Worm (Caenorhabditis elegans) whole organism, L4 larva: ENCODE data around the gene F37C12.14.

ENCODE experiments used
- R02D3.7 ChIP-seq: fragments of 150-350 bp; sonication (generic microtip); optimal IDR thresholded peaks from 3 replicates; lab custom pipeline; 2014; ENCODE audit warnings: missing biosample characterization, missing genetic modification characterization
- T20F7.1 ChIP-seq: fragments of 200-800 bp; sonication (Bioruptor generic); optimal IDR thresholded peaks from 2 replicates; lab custom pipeline; 2018; ENCODE audit warnings: mild to moderate bottlenecking, missing genetic modification characterization, missing compliant biosample characterization
- ZK337.2 ChIP-seq: fragments of 200-800 bp; sonication (Bioruptor generic); IDR thresholded peaks from 2 replicates; pipeline ENCODE4 v1.3.6; 2022; ENCODE audit warnings: missing genetic modification reagents, missing genetic modification characterization, missing compliant biosample characterization
- aha-1 ChIP-seq: fragments of 150-350 bp; peaks from one replicate; lab custom pipeline; 2014; ENCODE audit warnings: missing biosample characterization, missing genetic modification characterization
- ama-1 ChIP-seq: fragments of 150-350 bp; optimal IDR thresholded peaks from 2 replicates; lab custom pipeline; 2014; ENCODE audit warnings: inconsistent platforms, mixed read lengths
- arid-1 ChIP-seq: fragments of 200-800 bp; sonication (Bioruptor generic); conservative IDR thresholded peaks from 2 replicates; pipeline ENCODE4 v1.3.6; 2022; ENCODE audit warnings: missing genetic modification reagents, missing genetic modification characterization, missing compliant biosample characterization
- ceh-28 ChIP-seq: fragments of 150-350 bp; optimal IDR thresholded peaks from 2 replicates; lab custom pipeline; 2014; ENCODE audit warnings: missing biosample characterization, missing genetic modification reagents, missing genetic modification characterization
- ceh-32 ChIP-seq: sonication (generic microtip); optimal IDR thresholded peaks from 2 replicates; lab custom pipeline; 2016; ENCODE audit warnings: mild to moderate bottlenecking, missing genetic modification characterization, missing compliant biosample characterization; ENCODE audit not compliant: poor library complexity
- cey-2 ChIP-seq: sonication (generic microtip); optimal IDR thresholded peaks from 3 replicates; lab custom pipeline; 2017; ENCODE audit warnings: missing genetic modification characterization, mild to moderate bottlenecking, missing compliant biosample characterization, antibody characterized with exemption, borderline replicate concordance; ENCODE audit not compliant: insufficient read depth
- ctbp-1 ChIP-seq: fragments of 200-800 bp; sonication (Bioruptor generic); IDR thresholded peaks from 2 replicates; pipeline ENCODE4 v1.3.6; 2022; ENCODE audit warnings: missing genetic modification reagents, missing genetic modification characterization, missing compliant biosample characterization
- daf-12 ChIP-seq: fragments of 150-350 bp; optimal IDR thresholded peaks from 2 replicates; lab custom pipeline; 2014; ENCODE audit warnings: missing biosample characterization, missing genetic modification reagents, missing genetic modification characterization
- daf-16 ChIP-seq, 3 experiments: sonication (generic microtip); optimal IDR thresholded peaks; 2 replicates each; lab custom pipeline; 2016 to 2017; ENCODE audit warnings: missing genetic modification characterization in 3 of 3, missing genetic modification reagents in 3 of 3, mild to moderate bottlenecking in 2 of 3, missing compliant biosample characterization in 2 of 3, missing biosample characterization in 1 of 3, moderate library complexity in 1 of 3
- daf-19 ChIP-seq: fragments of 200-800 bp; sonication (Bioruptor generic); conservative IDR thresholded peaks from 2 replicates; pipeline ENCODE4 v1.3.6; 2022; ENCODE audit warnings: missing genetic modification characterization, missing compliant biosample characterization
- dmd-6 ChIP-seq: fragments of 200-800 bp; sonication (Bioruptor generic); IDR thresholded peaks from 2 replicates; pipeline ENCODE4 v1.3.6; 2022; ENCODE audit warnings: missing genetic modification reagents, missing genetic modification characterization, missing compliant biosample characterization
- dmd-8 ChIP-seq: fragments of 200-800 bp; sonication (Bioruptor generic); IDR thresholded peaks from 2 replicates; pipeline ENCODE4 v1.3.6; 2022; ENCODE audit warnings: missing genetic modification characterization, missing compliant biosample characterization
- dmd-9 ChIP-seq: fragments of 200-800 bp; sonication (Bioruptor generic); IDR thresholded peaks from 2 replicates; pipeline ENCODE4 v1.3.6; 2022; ENCODE audit warnings: missing genetic modification reagents, missing genetic modification characterization, missing compliant biosample characterization
- duxl-1 ChIP-seq: sonication (generic microtip); optimal IDR thresholded peaks from 2 replicates; lab custom pipeline; 2016; ENCODE audit warnings: mild to moderate bottlenecking, missing genetic modification characterization, moderate library complexity, missing compliant biosample characterization; ENCODE audit not compliant: poor library complexity
- egl-27 ChIP-seq: sonication (generic microtip); optimal IDR thresholded peaks from 3 replicates; lab custom pipeline; 2017; ENCODE audit warnings: missing biosample characterization, missing genetic modification reagents, missing genetic modification characterization
- egl-43 ChIP-seq: fragments of 200-800 bp; sonication (Bioruptor generic); IDR thresholded peaks from 2 replicates; pipeline ENCODE4 v1.3.6; 2022; ENCODE audit warnings: missing genetic modification reagents, missing genetic modification characterization, missing compliant biosample characterization
- fos-1 ChIP-seq: fragments of 150-350 bp; optimal IDR thresholded peaks from 2 replicates; lab custom pipeline; 2014; ENCODE audit warnings: missing biosample characterization, missing genetic modification characterization
- hif-1 ChIP-seq, 2 experiments: sonication (generic microtip); optimal IDR thresholded peaks; 2 replicates each; lab custom pipeline; 2016 to 2017; ENCODE audit warnings: missing compliant biosample characterization in 2 of 2, missing genetic modification characterization in 2 of 2, missing genetic modification reagents in 2 of 2, missing genotype in 2 of 2, mild to moderate bottlenecking in 1 of 2
- hlh-11 ChIP-seq: fragments of 200-800 bp; sonication (Bioruptor generic); optimal IDR thresholded peaks from 2 replicates; lab custom pipeline; 2018; ENCODE audit warnings: mild to moderate bottlenecking, missing genetic modification characterization, missing compliant biosample characterization
- jun-1 ChIP-seq: fragments of 150-350 bp; optimal IDR thresholded peaks from 2 replicates; lab custom pipeline; 2014; ENCODE audit warnings: missing biosample characterization, missing genetic modification reagents, missing genetic modification characterization
- lin-1 ChIP-seq: fragments of 200-800 bp; sonication (Bioruptor generic); IDR thresholded peaks from 2 replicates; pipeline ENCODE4 v1.3.6; 2022; ENCODE audit warnings: missing genetic modification reagents, missing genetic modification characterization, missing compliant biosample characterization
- lin-13 ChIP-seq: fragments of 150-350 bp; optimal IDR thresholded peaks from 2 replicates; lab custom pipeline; 2014; ENCODE audit warnings: missing biosample characterization, missing genetic modification reagents, missing genetic modification characterization
- lir-3 ChIP-seq: sonication (generic microtip); optimal IDR thresholded peaks from 2 replicates; lab custom pipeline; 2016; ENCODE audit warnings: mild to moderate bottlenecking, missing genetic modification characterization, missing compliant biosample characterization
- madf-9 ChIP-seq: fragments of 200-800 bp; sonication (Bioruptor generic); conservative IDR thresholded peaks from 2 replicates; pipeline ENCODE4 v1.3.6; 2022; ENCODE audit warnings: missing genetic modification reagents, missing genetic modification characterization, missing compliant biosample characterization
- mdl-1 ChIP-seq, 2 experiments: fragments of 150-350 bp in 1 of 2; sonication (generic microtip) in 1 of 2; optimal IDR thresholded peaks; 2 replicates each; lab custom pipeline; 2014 to 2017; ENCODE audit warnings: missing biosample characterization in 2 of 2, missing genetic modification characterization in 2 of 2
- mep-1 ChIP-seq: fragments of 150-350 bp; sonication (generic microtip); optimal IDR thresholded peaks from 3 replicates; lab custom pipeline; 2014; ENCODE audit warnings: missing biosample characterization, missing genetic modification characterization
- nhr-10 ChIP-seq: fragments of 150-350 bp; optimal IDR thresholded peaks from 2 replicates; lab custom pipeline; 2014; ENCODE audit warnings: missing biosample characterization, missing genetic modification characterization
- nhr-102 ChIP-seq: sonication (generic microtip); optimal IDR thresholded peaks from 2 replicates; lab custom pipeline; 2016; ENCODE audit warnings: mild to moderate bottlenecking, missing genetic modification characterization, moderate library complexity, missing compliant biosample characterization
- nhr-11 ChIP-seq: fragments of 150-350 bp; optimal IDR thresholded peaks from 2 replicates; lab custom pipeline; 2014; ENCODE audit warnings: missing biosample characterization, missing genetic modification characterization
- nhr-111 ChIP-seq: fragments of 200-800 bp; sonication (Bioruptor generic); optimal IDR thresholded peaks from 2 replicates; lab custom pipeline; 2018; ENCODE audit warnings: mild to moderate bottlenecking, missing genetic modification characterization, missing compliant biosample characterization
- nhr-28 ChIP-seq: fragments of 150-350 bp; optimal IDR thresholded peaks from 2 replicates; lab custom pipeline; 2014; ENCODE audit warnings: missing biosample characterization, missing genetic modification characterization
- nhr-41 ChIP-seq: fragments of 200-800 bp; sonication (Bioruptor generic); IDR thresholded peaks from 2 replicates; pipeline ENCODE4 v1.3.6; 2022; ENCODE audit warnings: missing genetic modification reagents, missing genetic modification characterization, missing compliant biosample characterization
- nhr-42 ChIP-seq: fragments of 200-800 bp; sonication (Bioruptor generic); IDR thresholded peaks from 2 replicates; pipeline ENCODE4 v1.3.6; 2022; ENCODE audit warnings: missing genetic modification characterization, missing compliant biosample characterization
- php-3 ChIP-seq: fragments of 200-800 bp; sonication (Bioruptor generic); IDR thresholded peaks from 2 replicates; pipeline ENCODE4 v1.3.6; 2022; ENCODE audit warnings: missing genetic modification reagents, missing genetic modification characterization, missing compliant biosample characterization
- pqm-1 ChIP-seq: sonication (generic microtip); optimal IDR thresholded peaks from 2 replicates; lab custom pipeline; 2017; ENCODE audit warnings: missing biosample characterization, missing genetic modification characterization
- saeg-2 ChIP-seq: fragments of 200-800 bp; sonication (Bioruptor generic); IDR thresholded peaks from 2 replicates; pipeline ENCODE4 v1.3.6; 2022; ENCODE audit warnings: missing genetic modification reagents, missing genetic modification characterization, missing compliant biosample characterization
- skn-1 ChIP-seq: fragments of 150-350 bp; optimal IDR thresholded peaks from 2 replicates; lab custom pipeline; 2014; ENCODE audit warnings: missing biosample characterization, missing genetic modification characterization
- snpc-4 ChIP-seq: fragments of 150-350 bp; optimal IDR thresholded peaks from 2 replicates; lab custom pipeline; 2014; ENCODE audit warnings: missing biosample characterization, missing genetic modification characterization
- unc-62 ChIP-seq, 3 experiments: fragments of 150-350 bp in 1 of 3; sonication (generic microtip); optimal IDR thresholded peaks in 2 of 3; peaks in 1 of 3; 1 replicate in 1 of 3; 2 replicates in 2 of 3; lab custom pipeline; 2014 to 2017; ENCODE audit warnings: missing biosample characterization in 3 of 3, missing genetic modification characterization in 3 of 3, missing genetic modification reagents in 3 of 3, missing genotype in 1 of 3
- zag-1 ChIP-seq: fragments of 150-350 bp; optimal IDR thresholded peaks from 2 replicates; lab custom pipeline; 2014; ENCODE audit warnings: missing biosample characterization, missing genetic modification characterization
- zip-2 ChIP-seq: fragments of 150-350 bp; optimal IDR thresholded peaks from 2 replicates; lab custom pipeline; 2014; ENCODE audit warnings: missing biosample characterization, missing genetic modification characterization

F37C12.14 gene

DNA sequence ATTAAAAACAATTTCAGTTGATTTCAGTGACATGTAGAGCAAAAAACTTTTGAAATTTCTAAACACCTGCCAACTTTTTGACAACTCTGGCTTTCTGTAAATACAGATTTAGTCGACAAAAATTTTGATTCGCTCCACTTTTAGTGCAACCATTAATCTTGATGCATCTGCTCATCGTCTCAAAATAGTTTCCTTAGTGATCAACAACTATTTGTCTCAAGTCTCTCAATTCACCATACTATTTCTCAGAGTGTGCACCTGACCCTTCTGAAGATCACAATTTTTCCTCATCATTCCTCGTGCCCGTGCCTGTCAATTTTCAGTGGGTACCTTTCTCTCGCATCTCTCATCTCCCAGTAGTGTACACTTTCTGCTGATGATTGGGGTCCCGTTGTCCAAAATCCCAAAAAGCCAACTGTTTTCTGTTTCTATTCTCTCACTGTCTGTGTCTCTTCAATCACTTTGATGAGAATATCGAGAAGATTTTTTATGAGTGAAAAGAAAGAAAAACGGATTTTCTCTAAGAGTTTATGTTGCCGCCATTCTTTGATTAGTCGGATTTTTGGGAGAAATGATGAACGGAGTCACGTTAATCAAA lies 31.6 kb upstream of the F37C12.14 start (continued):
- TF ChIP-seq daf-19 (GFP tag; lab: Robert Waterston, UW) (no peak), aha-1 (tag; lab: Kevin White, UChicago) (peak; percentile 84), daf-12 (tag; lab: Kevin White, UChicago) (no peak), lin-1 (GFP tag; lab: Robert Waterston, UW) (no peak), lir-3 (tag; lab: Kevin White, UChicago) (no peak), egl-27 (tag; lab: Kevin White, UChicago) (no peak), hlh-11 (tag; lab: Kevin White, UChicago) (peak; percentile 68), nhr-41 (GFP tag; lab: Robert Waterston, UW) (no peak), zag-1 (tag; lab: Kevin White, UChicago) (no peak), nhr-11 (tag; lab: Kevin White, UChicago) (peak; percentile 82), ama-1 (lab: Kevin White, UChicago) (no peak)

ce11 chrIII:7216226-7216625 lies 30.9 kb upstream of the F37C12.14 start, which contains the start of gene R151.1:
Gene R151.1, plus strand, starts transcription at chrIII:7216526.
- no peak for TF ChIP-seq nhr-10 (tag; lab: Kevin White, UChicago)
- TF ChIP-seq duxl-1 (tag; lab: Kevin White, UChicago): no peak
- no peak for TF ChIP-seq ama-1 (lab: Kevin White, UChicago)
- TF ChIP-seq ceh-32 (tag; lab: Kevin White, UChicago): no peak
- TF ChIP-seq lin-13: no peak
- no peak for TF ChIP-seq R02D3.7 (tag; lab: Kevin White, UChicago)
- no peak for TF ChIP-seq zip-2 (tag; lab: Kevin White, UChicago)
- no peak for TF ChIP-seq dmd-8
- no peak for TF ChIP-seq hif-1 (tag; optimal IDR thresholded peaks at IDR 0.05; lab: Kevin White, UChicago)
- TF ChIP-seq nhr-102 (tag; lab: Kevin White, UChicago): no peak
- no peak for TF ChIP-seq lin-1 (GFP tag; lab: Robert Waterston, UW)
- TF ChIP-seq ceh-28: no peak
- no peak for TF ChIP-seq php-3 (GFP tag; lab: Robert Waterston, UW)
- no peak for TF ChIP-seq saeg-2 (GFP tag; lab: Robert Waterston, UW)
- TF ChIP-seq nhr-111 (GFP tag; lab: Kevin White, UChicago): no peak
- TF ChIP-seq fos-1 (tag; lab: Kevin White, UChicago): no peak

DNA sequence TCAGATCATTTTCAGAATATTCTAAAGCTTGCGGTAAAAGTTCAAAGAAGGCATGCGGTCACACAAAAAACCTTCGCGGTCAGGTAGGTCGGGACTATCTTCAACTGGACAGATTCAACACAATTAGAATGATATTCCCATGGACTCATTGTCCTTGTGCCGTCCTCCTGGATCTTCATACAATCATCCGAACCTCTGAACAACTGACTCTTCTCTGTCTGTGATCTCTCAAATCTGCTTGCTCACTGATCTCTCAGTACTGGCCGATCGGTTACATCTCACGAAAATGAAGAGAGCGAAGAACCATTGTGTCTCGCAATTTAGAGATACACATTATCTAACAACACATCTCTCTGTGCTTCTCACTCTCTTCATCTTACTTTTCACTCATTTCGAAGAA lies 30.2 kb upstream of the F37C12.14 start:
- TF ChIP-seq unc-62 (GFP tag; optimal IDR thresholded peaks at IDR 0.05 in 1 of 2; lab: Kevin White, UChicago) (peak in 1 of 2 experiments; percentile 54), unc-62 (tag; optimal IDR thresholded peaks at IDR 0.05; lab: Kevin White, UChicago) (no peak), mdl-1 (tag; optimal IDR thresholded peaks at IDR 0.05; lab: Kevin White, UChicago) (no peak), cey-2 (tag; lab: Kevin White, UChicago) (no peak)

DNA sequence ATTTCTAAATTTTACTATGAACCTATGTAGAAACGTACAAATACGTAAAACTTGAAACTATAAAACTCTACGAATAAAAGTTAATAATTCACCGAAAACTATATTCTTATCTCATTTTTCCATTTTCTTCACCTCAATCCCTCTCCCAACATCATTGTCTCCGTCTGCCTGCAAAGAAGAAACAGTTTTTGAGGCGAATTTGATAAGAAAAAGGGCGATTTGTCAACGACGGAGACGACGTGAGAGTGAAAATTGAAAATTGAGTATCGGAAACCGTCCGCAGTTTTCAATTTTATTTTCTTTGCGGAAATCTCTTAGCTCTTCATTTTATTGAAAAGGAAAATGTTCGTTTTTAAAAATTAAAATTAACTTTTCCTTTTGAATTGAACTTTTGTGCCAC lies 26.7 kb upstream of the F37C12.14 start:
- TF ChIP-seq skn-1 (no peak), nhr-42 (GFP tag; lab: Robert Waterston, UW) (no peak), daf-16 (GFP tag; optimal IDR thresholded peaks at IDR 0.05; lab: Kevin White, UChicago) (no peak), daf-16 (tag; optimal IDR thresholded peaks at IDR 0.05; lab: Kevin White, UChicago) (peak; percentile 29), nhr-28 (tag; lab: Kevin White, UChicago) (peak; percentile 36), unc-62 (GFP tag; optimal IDR thresholded peaks at IDR 0.05 in 1 of 2; lab: Kevin White, UChicago) (peak in 1 of 2 experiments; percentile 61), unc-62 (tag; optimal IDR thresholded peaks at IDR 0.05; lab: Kevin White, UChicago) (no peak), ama-1 (lab: Kevin White, UChicago) (no peak), ctbp-1 (GFP tag; lab: Robert Waterston, UW) (no peak), dmd-6 (GFP tag; lab: Robert Waterston, UW) (peak; percentile 28; the same call in 1 of the 2 replicates), hlh-11 (tag; lab: Kevin White, UChicago) (peak; percentile 31), pqm-1 (tag; lab: Kevin White, UChicago) (peak; percentile 55), egl-43 (GFP tag; lab: Robert Waterston, UW) (no peak), nhr-102 (tag; lab: Kevin White, UChicago) (no peak), jun-1 (no peak), T20F7.1 (no peak), arid-1 (GFP tag; lab: Robert Waterston, UW) (no peak), dmd-9 (GFP tag; lab: Robert Waterston, UW) (no peak), mep-1 (no peak), ZK337.2 (GFP tag; lab: Robert Waterston, UW) (no peak), nhr-111 (GFP tag; lab: Kevin White, UChicago) (no peak), madf-9 (GFP tag; lab: Robert Waterston, UW) (no peak), snpc-4 (no peak)
